Worm (Caenorhabditis elegans) whole organism, young adult: ENCODE measurements around the gene dnj-24.
A peak's percentile ranks its signal among the peaks of the same experiment; 100 is the strongest.

Source experiments
- B0261.1 ChIP-seq: sonication (generic microtip); optimal IDR thresholded peaks from 2 replicates; lab custom pipeline; 2016; ENCODE audit warnings: mild to moderate bottlenecking, missing genetic modification characterization, moderate library complexity, missing compliant biosample characterization
- C17E4.6 ChIP-seq: fragments of 200-800 bp; sonication (Bioruptor generic); IDR thresholded peaks from 2 replicates; pipeline ENCODE4 v1.3.6; 2022; ENCODE audit warnings: missing genetic modification reagents, missing genetic modification characterization, missing compliant biosample characterization
- F22D6.2 ChIP-seq: sonication (generic microtip); optimal IDR thresholded peaks from 2 replicates; lab custom pipeline; 2016; ENCODE audit warnings: mild to moderate bottlenecking, missing genetic modification characterization, missing compliant biosample characterization
- F33H1.4 ChIP-seq: fragments of 200-800 bp; sonication (Bioruptor generic); IDR thresholded peaks from 2 replicates; pipeline ENCODE4 v1.3.6; 2022; ENCODE audit warnings: missing genetic modification reagents, missing genetic modification characterization, missing compliant biosample characterization
- F49E8.2 ChIP-seq: sonication (generic microtip); optimal IDR thresholded peaks from 3 replicates; lab custom pipeline; 2017; ENCODE audit warnings: missing genetic modification characterization, mild to moderate bottlenecking, missing compliant biosample characterization, antibody characterized with exemption, moderate library complexity; ENCODE audit not compliant: insufficient read depth
- K12H6.12 ChIP-seq: fragments of 200-800 bp; sonication (Bioruptor generic); optimal IDR thresholded peaks from 2 replicates; lab custom pipeline; 2018; ENCODE audit warnings: mild to moderate bottlenecking, missing genetic modification characterization, missing compliant biosample characterization
- T26A5.8 ChIP-seq: sonication (generic microtip); optimal IDR thresholded peaks from 2 replicates; lab custom pipeline; 2016; ENCODE audit warnings: missing genetic modification characterization, missing compliant biosample characterization
- Y95B8A.8 ChIP-seq: fragments of 200-800 bp; sonication (Bioruptor generic); IDR thresholded peaks from 2 replicates; pipeline ENCODE4 v1.3.6; 2022; ENCODE audit warnings: missing genetic modification reagents, missing genetic modification characterization, missing compliant biosample characterization
- ZK185.1 ChIP-seq: sonication (generic microtip); optimal IDR thresholded peaks from 2 replicates; lab custom pipeline; 2016; ENCODE audit warnings: mild to moderate bottlenecking, missing genetic modification characterization, missing compliant biosample characterization; ENCODE audit not compliant: poor library complexity, severe bottlenecking
- attf-3 ChIP-seq: fragments of 200-800 bp; sonication (Bioruptor generic); conservative IDR thresholded peaks from 2 replicates; pipeline ENCODE4 v1.3.6; 2022; ENCODE audit warnings: missing genetic modification reagents, missing genetic modification characterization, missing compliant biosample characterization
- attf-5 ChIP-seq: fragments of 200-800 bp; sonication (Bioruptor generic); optimal IDR thresholded peaks from 2 replicates; lab custom pipeline; 2018; ENCODE audit warnings: mild to moderate bottlenecking, missing genetic modification characterization, missing compliant biosample characterization
- attf-6 ChIP-seq: fragments of 200-800 bp; sonication (Bioruptor generic); IDR thresholded peaks from 2 replicates; pipeline ENCODE4 v1.3.6; 2022; ENCODE audit warnings: missing genetic modification reagents, missing genetic modification characterization, missing compliant biosample characterization
- bed-2 ChIP-seq: fragments of 200-800 bp; sonication (Bioruptor generic); IDR thresholded peaks from 2 replicates; pipeline ENCODE4 v1.3.6; 2022; ENCODE audit warnings: missing genetic modification reagents, missing genetic modification characterization, missing compliant biosample characterization
- cebp-1 ChIP-seq, 2 experiments: fragments of 200-800 bp in 1 of 2; sonication (Bioruptor generic) in 1 of 2; sonication (generic microtip) in 1 of 2; IDR thresholded peaks in 1 of 2; optimal IDR thresholded peaks in 1 of 2; 2 replicates each; pipeline versions ENCODE4 v1.3.6 to Lab custom; 2017 to 2022; ENCODE audit warnings: missing compliant biosample characterization in 2 of 2, missing genetic modification characterization in 2 of 2, mild to moderate bottlenecking in 1 of 2, missing genetic modification reagents in 1 of 2, moderate library complexity in 1 of 2
- ceh-27 ChIP-seq: fragments of 200-800 bp; sonication (Bioruptor generic); optimal IDR thresholded peaks from 2 replicates; lab custom pipeline; 2018; ENCODE audit warnings: mild to moderate bottlenecking, missing genetic modification characterization, moderate library complexity, missing compliant biosample characterization
- ceh-58 ChIP-seq: fragments of 200-800 bp; sonication (Bioruptor generic); IDR thresholded peaks from 2 replicates; pipeline ENCODE4 v1.3.6; 2022; ENCODE audit warnings: missing genetic modification characterization, missing compliant biosample characterization
- ceh-91 ChIP-seq: fragments of 200-800 bp; sonication (Bioruptor generic); IDR thresholded peaks from 2 replicates; pipeline ENCODE4 v1.3.6; 2022; ENCODE audit warnings: missing genetic modification reagents, missing genetic modification characterization, missing compliant biosample characterization
- dox-1 ChIP-seq: fragments of 200-800 bp; sonication (Bioruptor generic); IDR thresholded peaks from 2 replicates; pipeline ENCODE4 v1.3.6; 2022; ENCODE audit warnings: missing genetic modification reagents, missing genetic modification characterization, missing compliant biosample characterization
- efl-1 ChIP-seq: fragments of 150-350 bp; optimal IDR thresholded peaks from 2 replicates; lab custom pipeline; 2014; ENCODE audit warnings: missing biosample characterization, missing genetic modification reagents, missing genetic modification characterization
- egl-44 ChIP-seq: fragments of 200-800 bp; sonication (Bioruptor generic); IDR thresholded peaks from 2 replicates; pipeline ENCODE4 v1.3.6; 2022; ENCODE audit warnings: missing genetic modification reagents, missing genetic modification characterization, missing compliant biosample characterization
- egrh-3 ChIP-seq: fragments of 200-800 bp; sonication (Bioruptor generic); IDR thresholded peaks from 2 replicates; pipeline ENCODE4 v1.3.6; 2022; ENCODE audit warnings: missing genetic modification reagents, missing genetic modification characterization, missing compliant biosample characterization
- ets-4 ChIP-seq: fragments of 200-800 bp; sonication (Bioruptor generic); optimal IDR thresholded peaks from 2 replicates; lab custom pipeline; 2018; ENCODE audit warnings: mild to moderate bottlenecking, missing genetic modification characterization, missing compliant biosample characterization
- him-1 ChIP-seq: sonication (generic microtip); optimal IDR thresholded peaks from 2 replicates; lab custom pipeline; 2016; ENCODE audit warnings: missing genotype, missing genetic modification reagents, missing genetic modification characterization, missing compliant biosample characterization
- hlh-26 ChIP-seq: fragments of 200-800 bp; sonication (Bioruptor generic); conservative IDR thresholded peaks from 2 replicates; pipeline ENCODE4 v1.3.6; 2022; ENCODE audit warnings: missing genetic modification reagents, missing genetic modification characterization, missing compliant biosample characterization
- hmg-1.2 ChIP-seq: fragments of 200-800 bp; sonication (Bioruptor generic); IDR thresholded peaks from 2 replicates; pipeline ENCODE4 v1.3.6; 2022; ENCODE audit warnings: missing genetic modification reagents, missing genetic modification characterization, missing compliant biosample characterization
- hsf-1 ChIP-seq: fragments of 200-800 bp; sonication (Bioruptor generic); IDR thresholded peaks from 2 replicates; pipeline ENCODE4 v1.3.6; 2022; ENCODE audit warnings: missing genetic modification reagents, missing genetic modification characterization, missing compliant biosample characterization
- lin-35 ChIP-seq, 3 experiments: fragments of 150-350 bp in 2 of 3; sonication (generic microtip) in 1 of 3; optimal IDR thresholded peaks; 2 replicates each; lab custom pipeline; 2014 to 2018; ENCODE audit warnings: missing biosample characterization in 3 of 3, missing genetic modification characterization in 3 of 3, missing genetic modification reagents in 3 of 3
- lin-40 ChIP-seq: sonication (generic microtip); optimal IDR thresholded peaks from 2 replicates; lab custom pipeline; 2016; ENCODE audit warnings: missing genetic modification characterization, mild to moderate bottlenecking, missing compliant biosample characterization, missing genotype, missing genetic modification reagents
- lin-54 ChIP-seq: fragments of 200-800 bp; sonication (Bioruptor generic); optimal IDR thresholded peaks from 2 replicates; lab custom pipeline; 2018; ENCODE audit warnings: mild to moderate bottlenecking, missing genetic modification characterization, missing compliant biosample characterization
- madf-10 ChIP-seq: sonication (generic microtip); optimal IDR thresholded peaks from 2 replicates; lab custom pipeline; 2016; ENCODE audit warnings: mild to moderate bottlenecking, missing genetic modification characterization, missing compliant biosample characterization
- madf-3 ChIP-seq: fragments of 200-800 bp; sonication (Bioruptor generic); IDR thresholded peaks from 2 replicates; pipeline ENCODE4 v1.3.6; 2022; ENCODE audit warnings: missing genetic modification reagents, missing genetic modification characterization, missing compliant biosample characterization
- nhr-120 ChIP-seq: fragments of 200-800 bp; sonication (Bioruptor generic); IDR thresholded peaks from 2 replicates; pipeline ENCODE4 v1.3.6; 2022; ENCODE audit warnings: missing genetic modification characterization, missing compliant biosample characterization
- nhr-80 ChIP-seq: sonication (generic microtip); optimal IDR thresholded peaks from 2 replicates; lab custom pipeline; 2016; ENCODE audit warnings: missing genetic modification characterization, missing compliant biosample characterization
- pbrm-1 ChIP-seq: fragments of 200-800 bp; sonication (Bioruptor generic); IDR thresholded peaks from 2 replicates; pipeline ENCODE4 v1.3.6; 2022; ENCODE audit warnings: missing genetic modification reagents, missing genetic modification characterization, missing compliant biosample characterization
- repo-1 ChIP-seq: sonication (generic microtip); optimal IDR thresholded peaks from 2 replicates; lab custom pipeline; 2017; ENCODE audit warnings: mild to moderate bottlenecking, missing genetic modification characterization, missing compliant biosample characterization
- sdz-38 ChIP-seq: sonication (generic microtip); optimal IDR thresholded peaks from 2 replicates; lab custom pipeline; 2016; ENCODE audit warnings: missing genotype, missing genetic modification characterization, missing compliant biosample characterization
- snpc-1.3 ChIP-seq: sonication (generic microtip); optimal IDR thresholded peaks from 2 replicates; lab custom pipeline; 2017; ENCODE audit warnings: missing genetic modification characterization, mild to moderate bottlenecking, missing compliant biosample characterization, antibody characterized with exemption, moderate library complexity, missing genotype, missing genetic modification reagents; ENCODE audit not compliant: insufficient read depth
- snpc-3.4 ChIP-seq: sonication (generic microtip); optimal IDR thresholded peaks from 2 replicates; lab custom pipeline; 2017; ENCODE audit warnings: missing genetic modification characterization, mild to moderate bottlenecking, missing compliant biosample characterization, antibody characterized with exemption, moderate library complexity, missing genotype, missing genetic modification reagents
- somi-1 ChIP-seq: fragments of 200-800 bp; sonication (Bioruptor generic); optimal IDR thresholded peaks from 2 replicates; lab custom pipeline; 2018; ENCODE audit warnings: mild to moderate bottlenecking, missing genetic modification characterization, missing compliant biosample characterization
- sptf-2 ChIP-seq: fragments of 200-800 bp; sonication (Bioruptor generic); optimal IDR thresholded peaks from 2 replicates; lab custom pipeline; 2018; ENCODE audit warnings: mild to moderate bottlenecking, missing genetic modification characterization, missing compliant biosample characterization
- tbp1 ChIP-seq: fragments of 200-800 bp; sonication (Bioruptor generic); optimal IDR thresholded peaks from 2 replicates; lab custom pipeline; 2018; ENCODE audit warnings: mild to moderate bottlenecking, missing genetic modification characterization, missing compliant biosample characterization
- tlf-1 ChIP-seq: fragments of 200-800 bp; sonication (Bioruptor generic); optimal IDR thresholded peaks from 2 replicates; lab custom pipeline; 2018; ENCODE audit warnings: mild to moderate bottlenecking, missing genetic modification characterization, missing compliant biosample characterization
- unc-130 ChIP-seq: sonication (generic microtip); optimal IDR thresholded peaks from 2 replicates; lab custom pipeline; 2016; ENCODE audit warnings: missing genetic modification reagents, missing genetic modification characterization, missing compliant biosample characterization
- unc-62 ChIP-seq: fragments of 150-350 bp; optimal IDR thresholded peaks from 2 replicates; lab custom pipeline; 2014; ENCODE audit warnings: missing biosample characterization, missing genetic modification reagents, missing genetic modification characterization
- xnd-1 ChIP-seq: sonication (generic microtip); optimal IDR thresholded peaks from 2 replicates; lab custom pipeline; 2016; ENCODE audit warnings: missing genotype, missing genetic modification reagents, missing genetic modification characterization, missing compliant biosample characterization
- zfh-2 ChIP-seq: fragments of 200-800 bp; sonication (Bioruptor generic); conservative IDR thresholded peaks from 2 replicates; pipeline ENCODE4 v1.3.6; 2022; ENCODE audit warnings: missing genetic modification reagents, missing genetic modification characterization, missing compliant biosample characterization
- ztf-18 ChIP-seq: sonication (generic microtip); optimal IDR thresholded peaks from 2 replicates; lab custom pipeline; 2016; ENCODE audit warnings: missing genotype, mild to moderate bottlenecking, missing genetic modification characterization, missing compliant biosample characterization
- ztf-25 ChIP-seq: fragments of 200-800 bp; sonication (Bioruptor generic); IDR thresholded peaks from 2 replicates; pipeline ENCODE4 v1.3.6; 2022; ENCODE audit warnings: missing genetic modification reagents, missing genetic modification characterization, missing compliant biosample characterization

Gene dnj-24

ce11 chrIII:5449762-5450308 lies 26.0 kb upstream of the dnj-24 start, which contains the start of gene F48E8.8:
F48E8.8 (minus strand) TSS chrIII:5449812.
- no peak for TF ChIP-seq somi-1
- no peak for TF ChIP-seq attf-3 (GFP tag; lab: Robert Waterston, UW)
- peak; percentile 15 for TF ChIP-seq ZK185.1 (tag; lab: Kevin White, UChicago)
- peak; percentile 45; the same call in 1 of the 2 replicates for TF ChIP-seq pbrm-1
- no peak for TF ChIP-seq tlf-1 (GFP tag; lab: Kevin White, UChicago)
- TF ChIP-seq madf-10: peak; percentile 13
- no peak for TF ChIP-seq sdz-38
- TF ChIP-seq hlh-26 (GFP tag; lab: Robert Waterston, UW): no peak
- TF ChIP-seq egrh-3 (GFP tag; lab: Robert Waterston, UW): no peak
- TF ChIP-seq repo-1 (tag; lab: Kevin White, UChicago): no peak
- peak in 1 of 3 experiments; percentile 43 for TF ChIP-seq lin-35 (GFP tag; optimal IDR thresholded peaks at IDR 0.05; lab: Kevin White, UChicago)
- no peak for TF ChIP-seq xnd-1 (tag; lab: Kevin White, UChicago)
- peak; percentile 21 for TF ChIP-seq lin-40
- no peak for TF ChIP-seq him-1
- no peak for TF ChIP-seq F49E8.2 (tag; lab: Kevin White, UChicago)
- TF ChIP-seq ceh-27 (GFP tag; lab: Kevin White, UChicago): peak; percentile 22
- TF ChIP-seq snpc-3.4 (tag; lab: Kevin White, UChicago): no peak
- TF ChIP-seq F33H1.4 (GFP tag; lab: Robert Waterston, UW): no peak
- TF ChIP-seq madf-3: no peak
- no peak for TF ChIP-seq K12H6.12 (tag; lab: Kevin White, UChicago)
- no peak for TF ChIP-seq efl-1 (GFP tag; lab: Kevin White, UChicago)
- TF ChIP-seq cebp-1 (GFP tag; IDR thresholded peaks at IDR 0.05; lab: Robert Waterston, UW): 0 out of 2 replicates have a peak, but pooled peaks have one; percentile 13
- peak; percentile 81 for TF ChIP-seq cebp-1 (tag; optimal IDR thresholded peaks at IDR 0.05; lab: Kevin White, UChicago)
- TF ChIP-seq ztf-25 (GFP tag; lab: Robert Waterston, UW): no peak
- no peak for TF ChIP-seq ceh-91 (GFP tag; lab: Robert Waterston, UW)
- no peak for TF ChIP-seq ets-4 (GFP tag; lab: Kevin White, UChicago)
- TF ChIP-seq attf-5 (GFP tag; lab: Kevin White, UChicago): peak; percentile 90
- no peak for TF ChIP-seq B0261.1
- TF ChIP-seq sptf-2 (GFP tag; lab: Kevin White, UChicago): no peak
- TF ChIP-seq nhr-80: peak; percentile 31
- TF ChIP-seq zfh-2 (GFP tag; lab: Robert Waterston, UW): peak; percentile 77
- TF ChIP-seq hmg-1.2 (GFP tag; lab: Robert Waterston, UW): peak; percentile 76; the same call in 1 of the 2 replicates
- TF ChIP-seq dox-1 (GFP tag; lab: Robert Waterston, UW): peak; percentile 24; the same call in 1 of the 2 replicates
- 0 out of 2 replicates have a peak, but pooled peaks have one; percentile 25 for TF ChIP-seq egl-44 (GFP tag; lab: Robert Waterston, UW)
- TF ChIP-seq bed-2: no peak
- no peak for TF ChIP-seq hsf-1 (GFP tag; lab: Robert Waterston, UW)
- no peak for TF ChIP-seq unc-62 (GFP tag; lab: Kevin White, UChicago)
- no peak for TF ChIP-seq ceh-58 (GFP tag; lab: Robert Waterston, UW)
- no peak for TF ChIP-seq F22D6.2
- TF ChIP-seq lin-54: peak; percentile 51
- TF ChIP-seq snpc-1.3 (tag; lab: Kevin White, UChicago): no peak
- no peak for TF ChIP-seq Y95B8A.8 (GFP tag; lab: Robert Waterston, UW)
- no peak for TF ChIP-seq attf-6 (GFP tag; lab: Robert Waterston, UW)
- no peak for TF ChIP-seq unc-130 (GFP tag; lab: Kevin White, UChicago)
- TF ChIP-seq nhr-120 (GFP tag; lab: Robert Waterston, UW): no peak
- no peak for TF ChIP-seq T26A5.8 (tag; lab: Kevin White, UChicago)
- TF ChIP-seq C17E4.6 (GFP tag; lab: Robert Waterston, UW): no peak
- peak; percentile 21 for TF ChIP-seq tbp1 (GFP tag; lab: Kevin White, UChicago)
- TF ChIP-seq ztf-18 (tag; lab: Kevin White, UChicago): peak; percentile 22
